Fruit fly (Drosophila melanogaster) whole organism, embryonic: ENCODE results near the gene CG3349.
A peak's percentile ranks its signal among the peaks of the same experiment; 100 is the strongest.

Source experiments
- B-H2 ChIP-seq: fragments of 200-800 bp; sonication (Bioruptor generic); optimal IDR thresholded peaks from 2 replicates; lab custom pipeline; 2018; ENCODE audit warnings: missing biosample characterization, mild to moderate bottlenecking, missing genetic modification characterization
- CG10267 ChIP-seq: fragments of 200-800 bp; sonication (Bioruptor generic); optimal IDR thresholded peaks from 2 replicates; lab custom pipeline; 2018; ENCODE audit warnings: missing biosample characterization, mild to moderate bottlenecking, missing genetic modification characterization, moderate library complexity
- CG11695 ChIP-seq: fragments of 200-800 bp; sonication (Bioruptor generic); IDR thresholded peaks from 3 replicates; pipeline ENCODE4 v1.3.6; 2022; ENCODE audit warnings: missing biosample characterization, missing genetic modification characterization
- CG12391 ChIP-seq: fragments of 200-800 bp; sonication (Bioruptor generic); optimal IDR thresholded peaks from 3 replicates; lab custom pipeline; 2018; ENCODE audit warnings: missing biosample characterization, mild to moderate bottlenecking, missing genetic modification characterization, moderate library complexity
- CG12769 ChIP-seq: fragments of 200-800 bp; sonication (Bioruptor generic); optimal IDR thresholded peaks from 2 replicates; lab custom pipeline; 2019; ENCODE audit warnings: missing biosample characterization, mild to moderate bottlenecking, missing genetic modification characterization, moderate library complexity
- CG15479 ChIP-seq: fragments of 200-800 bp; sonication (Bioruptor generic); optimal IDR thresholded peaks from 3 replicates; lab custom pipeline; 2019; ENCODE audit warnings: missing biosample characterization, mild to moderate bottlenecking, missing genetic modification characterization, moderate library complexity
- CG1603 ChIP-seq: fragments of 200-800 bp; sonication (Bioruptor generic); optimal IDR thresholded peaks from 2 replicates; lab custom pipeline; 2019; ENCODE audit warnings: missing biosample characterization, mild to moderate bottlenecking, missing genetic modification characterization, moderate library complexity
- CG17829 ChIP-seq: fragments of 200-800 bp; optimal IDR thresholded peaks from 2 replicates; lab custom pipeline; 2019; ENCODE audit warnings: missing biosample characterization, mild to moderate bottlenecking, missing genetic modification characterization, moderate library complexity
- CG2116 ChIP-seq: fragments of 200-800 bp; sonication (Bioruptor generic); optimal IDR thresholded peaks from 3 replicates; lab custom pipeline; 2018; ENCODE audit warnings: missing biosample characterization, mild to moderate bottlenecking, missing genetic modification characterization
- CG2199 ChIP-seq: fragments of 200-800 bp; sonication (Bioruptor generic); IDR thresholded peaks from 3 replicates; pipeline ENCODE4 v1.3.6; 2022; ENCODE audit warnings: missing biosample characterization, missing genetic modification characterization
- CG2712 ChIP-seq: fragments of 200-800 bp; optimal IDR thresholded peaks from 3 replicates; lab custom pipeline; 2019; ENCODE audit warnings: missing biosample characterization, mild to moderate bottlenecking, missing genetic modification characterization, moderate library complexity
- CG34224 ChIP-seq: fragments of 200-800 bp; sonication (Bioruptor generic); IDR thresholded peaks from 3 replicates; pipeline ENCODE4 v1.3.6; 2022; ENCODE audit warnings: missing biosample characterization, missing genetic modification characterization; ENCODE audit not compliant: partially characterized antibody
- CG3726 ChIP-seq: fragments of 200-800 bp; sonication (Bioruptor generic); IDR thresholded peaks from 3 replicates; pipeline ENCODE4, ENCODE4 v1.3.6; 2022; ENCODE audit warnings: missing biosample characterization, missing genetic modification characterization
- CG6272 ChIP-seq: fragments of 200-800 bp; sonication (Bioruptor generic); IDR thresholded peaks from 2 replicates; pipeline ENCODE4 v1.3.6; 2022; ENCODE audit warnings: missing biosample characterization, missing genetic modification characterization
- CG6791 ChIP-seq: fragments of 200-800 bp; sonication (Bioruptor generic); IDR thresholded peaks from 3 replicates; pipeline ENCODE4 v1.3.6; 2022; ENCODE audit warnings: missing biosample characterization, missing genetic modification characterization; ENCODE audit not compliant: partially characterized antibody
- CG6813 ChIP-seq: fragments of 200-800 bp; sonication (Bioruptor generic); optimal IDR thresholded peaks from 2 replicates; lab custom pipeline; 2017; ENCODE audit warnings: missing biosample characterization, missing genetic modification characterization, mild to moderate bottlenecking, moderate library complexity, missing genetic modification reagents
- CG7963 ChIP-seq: fragments of 200-800 bp; sonication (Bioruptor generic); IDR thresholded peaks from 3 replicates; pipeline ENCODE4 v1.3.6; 2022; ENCODE audit warnings: missing biosample characterization, missing genetic modification characterization; ENCODE audit not compliant: partially characterized antibody
- CG8281 ChIP-seq: fragments of 200-800 bp; sonication (Bioruptor generic); optimal IDR thresholded peaks from 2 replicates; lab custom pipeline; 2018; ENCODE audit warnings: missing biosample characterization, mild to moderate bottlenecking, missing genetic modification characterization, moderate library complexity
- CG8290 ChIP-seq, 3 experiments: fragments of 200-800 bp; sonication (Bioruptor generic); optimal IDR thresholded peaks; 2 replicates each; lab custom pipeline; 2016 to 2019; ENCODE audit warnings: missing biosample characterization in 3 of 3, missing genetic modification characterization in 3 of 3, mild to moderate bottlenecking in 2 of 3, moderate library complexity in 1 of 3
- CoRest ChIP-seq: fragments of 200-800 bp; sonication (Bioruptor generic); optimal IDR thresholded peaks from 3 replicates; lab custom pipeline; 2018; ENCODE audit warnings: missing biosample characterization, mild to moderate bottlenecking, missing genetic modification characterization, moderate library complexity
- Dp ChIP-seq: fragments of 200-800 bp; sonication (Bioruptor generic); optimal IDR thresholded peaks from 2 replicates; lab custom pipeline; 2018; ENCODE audit warnings: missing biosample characterization, mild to moderate bottlenecking, missing genetic modification characterization, moderate library complexity
- Fer2 ChIP-seq: fragments of 200-800 bp; sonication (Bioruptor generic); optimal IDR thresholded peaks from 2 replicates; lab custom pipeline; 2018; ENCODE audit warnings: missing biosample characterization, mild to moderate bottlenecking, missing genetic modification characterization, moderate library complexity
- H2.0 ChIP-seq: fragments of 200-800 bp; sonication (Bioruptor generic); IDR thresholded peaks from 2 replicates; pipeline ENCODE4 v1.3.6; 2022; ENCODE audit warnings: missing biosample characterization, missing genetic modification characterization
- HmgD ChIP-seq: fragments of 200-800 bp; sonication (Bioruptor generic); optimal IDR thresholded peaks from 3 replicates; lab custom pipeline; 2016; ENCODE audit warnings: missing biosample characterization, missing genetic modification characterization
- Hr78 ChIP-seq, 2 experiments: fragments of 200-800 bp in 1 of 2; fragments of >200 bp in 1 of 2; sonication (Bioruptor generic) in 1 of 2; optimal IDR thresholded peaks; 2 replicates each; lab custom pipeline; 2017 to 2019; ENCODE audit warnings: missing biosample characterization in 2 of 2, missing genetic modification characterization in 2 of 2, mild to moderate bottlenecking in 1 of 2, moderate library complexity in 1 of 2
- Lhr ChIP-seq: fragments of 200-800 bp; sonication (Bioruptor generic); optimal IDR thresholded peaks from 3 replicates; lab custom pipeline; 2017; ENCODE audit warnings: mild to moderate bottlenecking, missing biosample characterization, missing genetic modification reagents, missing genetic modification characterization
- NC2β ChIP-seq: fragments of 200-800 bp; sonication (Bioruptor generic); optimal IDR thresholded peaks from 2 replicates; lab custom pipeline; 2016; ENCODE audit warnings: missing biosample characterization, missing genetic modification characterization
- Oli ChIP-seq: fragments of 200-800 bp; sonication (Bioruptor generic); optimal IDR thresholded peaks from 2 replicates; lab custom pipeline; 2018; ENCODE audit warnings: missing biosample characterization, mild to moderate bottlenecking, missing genetic modification characterization, moderate library complexity
- Stat92E ChIP-seq, 3 experiments: fragments of >200 bp in 2 of 3; fragments of 200-800 bp in 1 of 3; sonication (Bioruptor generic) in 1 of 3; optimal IDR thresholded peaks; 2 replicates each; lab custom pipeline; 2017 to 2019; ENCODE audit warnings: missing biosample characterization in 3 of 3, missing genetic modification characterization in 3 of 3, mild to moderate bottlenecking in 1 of 3, moderate library complexity in 1 of 3
- YL-1 ChIP-seq: fragments of 200-800 bp; sonication (Bioruptor generic); optimal IDR thresholded peaks from 3 replicates; lab custom pipeline; 2017; ENCODE audit warnings: missing biosample characterization, mild to moderate bottlenecking, missing genetic modification characterization
- ato ChIP-seq: fragments of 200-800 bp; sonication (Bioruptor generic); IDR thresholded peaks from 2 replicates; pipeline ENCODE4 v1.3.6; 2022; ENCODE audit warnings: missing biosample characterization, missing genetic modification characterization; ENCODE audit not compliant: partially characterized antibody
- bcd ChIP-seq: fragments of 200-800 bp; sonication (Bioruptor generic); optimal IDR thresholded peaks from 2 replicates; lab custom pipeline; 2017; ENCODE audit warnings: missing biosample characterization, mild to moderate bottlenecking, missing genetic modification characterization
- chm ChIP-seq: fragments of 200-800 bp; sonication (Bioruptor generic); IDR thresholded peaks from 2 replicates; pipeline ENCODE4 v1.3.6; 2022; ENCODE audit warnings: missing biosample characterization, missing genetic modification characterization
- crp ChIP-seq, 2 experiments: fragments of 200-800 bp; sonication (Bioruptor generic); optimal IDR thresholded peaks; 2 replicates in 1 of 2; 3 replicates in 1 of 2; lab custom pipeline; 2017; ENCODE audit warnings: missing biosample characterization in 2 of 2, missing genetic modification characterization in 2 of 2, mild to moderate bottlenecking in 1 of 2, moderate library complexity in 1 of 2
- dmrt11E ChIP-seq: fragments of 200-800 bp; sonication (Bioruptor generic); optimal IDR thresholded peaks from 3 replicates; lab custom pipeline; 2018; ENCODE audit warnings: missing biosample characterization, mild to moderate bottlenecking, missing genetic modification characterization, moderate library complexity
- kni ChIP-seq: fragments of 200-800 bp; sonication (Bioruptor generic); optimal IDR thresholded peaks from 3 replicates; lab custom pipeline; 2017; ENCODE audit warnings: mild to moderate bottlenecking, missing biosample characterization, missing genetic modification reagents, missing genetic modification characterization
- knrl ChIP-seq: fragments of 200-800 bp; sonication (Bioruptor generic); IDR thresholded peaks from 3 replicates; pipeline ENCODE4 v1.3.6; 2022; ENCODE audit warnings: missing biosample characterization, missing genetic modification characterization; ENCODE audit not compliant: partially characterized antibody
- nmo ChIP-seq: fragments of 200-800 bp; sonication (Bioruptor generic); optimal IDR thresholded peaks from 2 replicates; lab custom pipeline; 2018; ENCODE audit warnings: missing biosample characterization, mild to moderate bottlenecking, missing genetic modification characterization, moderate library complexity
- otp ChIP-seq: fragments of 200-800 bp; sonication (Bioruptor generic); IDR thresholded peaks from 3 replicates; pipeline ENCODE4, ENCODE4 v1.3.6; 2022; ENCODE audit warnings: missing biosample characterization, missing genetic modification characterization
- pros ChIP-seq: fragments of 200-800 bp; sonication (Bioruptor generic); optimal IDR thresholded peaks from 3 replicates; lab custom pipeline; 2019; ENCODE audit warnings: missing biosample characterization, mild to moderate bottlenecking, missing genetic modification characterization, moderate library complexity
- tll ChIP-seq, 2 experiments: fragments of 200-800 bp in 1 of 2; fragments of >200 bp in 1 of 2; sonication (Bioruptor generic) in 1 of 2; optimal IDR thresholded peaks; 2 replicates each; lab custom pipeline; 2017 to 2019; ENCODE audit warnings: missing biosample characterization in 2 of 2, missing genetic modification characterization in 2 of 2, mild to moderate bottlenecking in 1 of 2, moderate library complexity in 1 of 2
- tna ChIP-seq: fragments of 200-800 bp; sonication (Bioruptor generic); IDR thresholded peaks from 2 replicates; pipeline ENCODE4 v1.3.6; 2022; ENCODE audit warnings: missing biosample characterization, missing genetic modification characterization; ENCODE audit not compliant: partially characterized antibody
- unc-4 ChIP-seq: fragments of 200-800 bp; sonication (Bioruptor generic); IDR thresholded peaks from 2 replicates; pipeline ENCODE4 v1.3.6; 2022; ENCODE audit warnings: missing biosample characterization, missing genetic modification characterization; ENCODE audit not compliant: partially characterized antibody
- vnd ChIP-seq: fragments of 200-800 bp; sonication (Bioruptor generic); IDR thresholded peaks from 3 replicates; pipeline ENCODE4 v1.3.6; 2022; ENCODE audit warnings: missing biosample characterization, missing genetic modification characterization; ENCODE audit not compliant: partially characterized antibody
- wor ChIP-seq: fragments of 200-800 bp; sonication (Bioruptor generic); IDR thresholded peaks from 2 replicates; pipeline ENCODE4 v1.3.6; 2022; ENCODE audit warnings: missing biosample characterization, missing genetic modification characterization

CG3349 gene

DNA sequence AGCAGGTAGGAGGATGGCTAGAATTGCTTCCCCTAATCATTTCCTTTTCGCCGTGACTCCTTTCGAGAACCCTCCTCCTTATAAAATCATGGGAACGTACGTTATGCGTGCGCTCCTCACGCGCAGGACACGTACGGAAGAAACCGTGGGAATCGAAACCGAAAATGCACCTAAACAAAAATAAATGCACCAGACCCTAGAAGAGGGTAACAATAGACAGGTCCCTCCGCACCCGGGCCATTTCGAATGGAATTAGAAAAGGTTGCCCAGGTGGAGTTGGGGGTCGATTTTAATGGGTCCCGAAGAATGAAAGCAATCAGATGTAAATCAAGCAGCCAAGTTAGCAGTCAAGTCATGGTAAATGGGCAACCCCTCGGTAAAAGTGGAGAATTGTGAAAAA, at the start of gene CG3349:
CG3349 (plus strand) TSS at position 289 of the 400 bp plus-strand sequence.
- TF ChIP-seq tna (peak; percentile 47; the same call in 1 of the 2 replicates), CG6791 (GFP tag; lab: Robert Waterston, UW) (0 out of 3 replicates have a peak, but pooled peaks have one; percentile 14), chm (0 out of 2 replicates have a peak, but pooled peaks have one; percentile 25), CG15479 (GFP tag; lab: Kevin White, UChicago) (peak; percentile 27), Fer2 (tag; lab: Kevin White, UChicago) (no peak), tll (GFP tag; optimal IDR thresholded peaks at IDR 0.05; lab: Kevin White, UChicago) (peak in 1 of 2 experiments; percentile 23), wor (GFP tag; lab: Robert Waterston, UW) (no peak), pros (peak; percentile 10), H2.0 (GFP tag; lab: Robert Waterston, UW) (no peak), kni (GFP tag; lab: Kevin White, UChicago) (peak; percentile 60), HmgD (no peak), CG3726 (GFP tag; lab: Robert Waterston, UW) (no peak), CG2199 (GFP tag; lab: Robert Waterston, UW) (peak; percentile 63; the same call in 1 of the 3 replicates)
- TF ChIP-seq, all 482 proteins: peak for 8

DNA sequence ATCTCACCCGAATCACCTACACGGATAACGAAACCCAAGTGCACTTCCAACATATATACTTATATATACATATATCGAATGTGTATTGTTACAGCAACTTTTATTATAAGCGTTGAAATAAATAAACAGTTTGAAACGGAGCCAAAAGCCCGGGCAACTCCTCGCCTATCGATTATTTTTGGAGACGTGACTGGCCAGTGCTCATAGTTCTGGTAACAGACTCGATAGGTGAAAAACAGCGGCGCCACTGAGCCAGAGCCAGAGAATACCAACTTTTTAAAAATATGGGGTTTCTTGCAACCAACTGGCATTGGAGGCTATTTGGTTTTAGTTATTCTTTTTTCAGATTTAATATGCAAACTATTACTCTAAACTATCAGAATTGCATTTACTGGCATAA, 36.7 kb upstream of the CG3349 start:
- no peak for TF ChIP-seq CG6272 (GFP tag; lab: Robert Waterston, UW)
- no peak for TF ChIP-seq YL-1
- TF ChIP-seq Lhr (GFP tag; lab: Kevin White, UChicago) = peak; percentile 45
- TF ChIP-seq CG12769 (tag; lab: Kevin White, UChicago) = no peak
- no peak for TF ChIP-seq CG8281 (tag; lab: Kevin White, UChicago)
- peak; percentile 19 for TF ChIP-seq NC2β (GFP tag; lab: Kevin White, UChicago)
- peak in 1 of 3 experiments; percentile 61 for TF ChIP-seq Stat92E (GFP tag; optimal IDR thresholded peaks at IDR 0.05; lab: Kevin White, UChicago)
- no peak for TF ChIP-seq CG11695 (GFP tag; lab: Robert Waterston, UW)
- peak; percentile 96 for TF ChIP-seq CG2116
- peak; percentile 55 for TF ChIP-seq CG34224 (GFP tag; lab: Robert Waterston, UW)
- TF ChIP-seq dmrt11E (tag; lab: Kevin White, UChicago) = no peak
- no peak for TF ChIP-seq B-H2 (GFP tag; lab: Kevin White, UChicago)
- TF ChIP-seq CG7963 (GFP tag; lab: Robert Waterston, UW) = peak; percentile 42; the same call in 1 of the 3 replicates
- TF ChIP-seq CG17829 (tag; lab: Kevin White, UChicago) = peak; percentile 49
- 0 out of 2 replicates have a peak, but pooled peaks have one; percentile 63 for TF ChIP-seq chm
- peak; percentile 24 for TF ChIP-seq CoRest (tag; lab: Kevin White, UChicago)
- peak; percentile 26 for TF ChIP-seq nmo
- no peak for TF ChIP-seq Oli (tag; lab: Kevin White, UChicago)
- TF ChIP-seq ato (GFP tag; lab: Robert Waterston, UW) = peak; percentile 48; the same call in 1 of the 2 replicates
- TF ChIP-seq CG8290 (GFP tag; optimal IDR thresholded peaks at IDR 0.05; lab: Kevin White, UChicago) = peak; percentile 12
- TF ChIP-seq CG8290 (tag; optimal IDR thresholded peaks at IDR 0.05; lab: Kevin White, UChicago) = no peak
- peak; percentile 64 for TF ChIP-seq knrl (GFP tag; lab: Robert Waterston, UW)
- TF ChIP-seq Hr78 (GFP tag; optimal IDR thresholded peaks at IDR 0.05; lab: Kevin White, UChicago) = no peak
- TF ChIP-seq Dp = peak; percentile 97
- no peak for TF ChIP-seq bcd (GFP tag; lab: Kevin White, UChicago)
- TF ChIP-seq CG12391 (tag; lab: Kevin White, UChicago) = no peak
- peak; percentile 63 for TF ChIP-seq CG1603 (tag; lab: Kevin White, UChicago)
- TF ChIP-seq CG6813 (GFP tag; lab: Kevin White, UChicago) = no peak
- TF ChIP-seq CG2712 (tag; lab: Kevin White, UChicago) = peak; percentile 33
- TF ChIP-seq vnd (GFP tag; lab: Robert Waterston, UW) = peak; percentile 45; the same call in 2 of the 3 replicates
- peak; percentile 51 for TF ChIP-seq CG10267 (tag; lab: Kevin White, UChicago)
- TF ChIP-seq unc-4 = no peak
- TF ChIP-seq crp (GFP tag; optimal IDR thresholded peaks at IDR 0.05; lab: Kevin White, UChicago) = no peak
- TF ChIP-seq otp = no peak
